Fruit fly (Drosophila melanogaster) whole organism, embryonic: ENCODE results near the gene CG5805.

Source experiments
- Ada2b ChIP-seq: fragments of 200-800 bp; sonication (Bioruptor generic); IDR thresholded peaks from 2 replicates; pipeline ENCODE4 v1.3.6; 2022; ENCODE audit warnings: missing biosample characterization, missing genetic modification characterization
- Atf3 ChIP-seq: fragments of 200-800 bp; sonication (Bioruptor generic); optimal IDR thresholded peaks from 3 replicates; lab custom pipeline; 2016; ENCODE audit warnings: missing biosample characterization, missing genetic modification characterization
- Atf6 ChIP-seq: fragments of 200-800 bp; sonication (Bioruptor generic); IDR thresholded peaks from 2 replicates; pipeline ENCODE4 v1.3.6; 2022; ENCODE audit warnings: missing biosample characterization, missing genetic modification characterization
- CG10209 ChIP-seq: fragments of 200-800 bp; sonication (Bioruptor generic); optimal IDR thresholded peaks from 3 replicates; lab custom pipeline; 2017; ENCODE audit warnings: missing biosample characterization, mild to moderate bottlenecking, missing genetic modification characterization, missing genetic modification reagents
- CG10959 ChIP-seq: fragments of 200-800 bp; sonication (Bioruptor generic); IDR thresholded peaks from 2 replicates; pipeline ENCODE4 v1.3.6; 2022; ENCODE audit warnings: missing biosample characterization, missing genetic modification characterization
- CG14667 ChIP-seq: fragments of 200-800 bp; sonication (Bioruptor generic); IDR thresholded peaks from 2 replicates; pipeline ENCODE4 v1.3.6; 2022; ENCODE audit warnings: missing biosample characterization, missing genetic modification characterization
- CG15269 ChIP-seq: fragments of 200-800 bp; sonication (Bioruptor generic); optimal IDR thresholded peaks from 2 replicates; lab custom pipeline; 2018; ENCODE audit warnings: missing biosample characterization, mild to moderate bottlenecking, missing genetic modification characterization, moderate library complexity
- CG15696 ChIP-seq: fragments of 200-800 bp; sonication (Bioruptor generic); optimal IDR thresholded peaks from 2 replicates; lab custom pipeline; 2019; ENCODE audit warnings: missing biosample characterization, mild to moderate bottlenecking, missing genetic modification characterization, moderate library complexity
- CG17612 ChIP-seq: fragments of 200-800 bp; sonication (Bioruptor generic); IDR thresholded peaks from 2 replicates; pipeline ENCODE4 v1.3.6; 2022; ENCODE audit warnings: missing biosample characterization, missing genetic modification characterization
- CG2129 ChIP-seq: fragments of 200-800 bp; sonication (Bioruptor generic); IDR thresholded peaks from 2 replicates; pipeline ENCODE4 v1.3.6; 2022; ENCODE audit warnings: missing biosample characterization, missing genetic modification characterization; ENCODE audit not compliant: partially characterized antibody
- CG31388 ChIP-seq: fragments of 200-800 bp; sonication (Bioruptor generic); optimal IDR thresholded peaks from 2 replicates; lab custom pipeline; 2016; ENCODE audit warnings: missing biosample characterization, missing genetic modification characterization
- CG33557 ChIP-seq: fragments of 200-800 bp; sonication (Bioruptor generic); optimal IDR thresholded peaks from 2 replicates; lab custom pipeline; 2019; ENCODE audit warnings: missing biosample characterization, mild to moderate bottlenecking, missing genetic modification characterization, moderate library complexity
- CG4404 ChIP-seq: fragments of 200-800 bp; sonication (Bioruptor generic); IDR thresholded peaks from 2 replicates; pipeline ENCODE4 v1.3.6; 2022; ENCODE audit warnings: missing biosample characterization, missing genetic modification characterization
- CG4707 ChIP-seq: fragments of 200-800 bp; sonication (Bioruptor generic); optimal IDR thresholded peaks from 2 replicates; lab custom pipeline; 2018; ENCODE audit warnings: missing biosample characterization, mild to moderate bottlenecking, missing genetic modification characterization, moderate library complexity
- CG5953 ChIP-seq: fragments of 200-800 bp; sonication (Bioruptor generic); IDR thresholded peaks from 2 replicates; pipeline ENCODE4 v1.3.6; 2022; ENCODE audit warnings: missing biosample characterization, missing genetic modification characterization
- CG7987 ChIP-seq: fragments of 200-800 bp; sonication (Bioruptor generic); optimal IDR thresholded peaks from 2 replicates; lab custom pipeline; 2018; ENCODE audit warnings: missing biosample characterization, mild to moderate bottlenecking, missing genetic modification characterization, moderate library complexity
- CG8359 ChIP-seq: fragments of 200-800 bp; sonication (Bioruptor generic); optimal IDR thresholded peaks from 2 replicates; lab custom pipeline; 2017; ENCODE audit warnings: missing biosample characterization, mild to moderate bottlenecking, missing genetic modification characterization, borderline replicate concordance
- CG8924 ChIP-seq: fragments of 200-800 bp; optimal IDR thresholded peaks from 3 replicates; lab custom pipeline; 2019; ENCODE audit warnings: missing biosample characterization, mild to moderate bottlenecking, missing genetic modification characterization, moderate library complexity
- CG9609 ChIP-seq: fragments of 200-800 bp; sonication (Bioruptor generic); optimal IDR thresholded peaks from 3 replicates; lab custom pipeline; 2016; ENCODE audit warnings: missing biosample characterization, missing genetic modification characterization
- CG9727 ChIP-seq: fragments of 200-800 bp; sonication (Bioruptor generic); optimal IDR thresholded peaks from 3 replicates; lab custom pipeline; 2017; ENCODE audit warnings: missing biosample characterization, mild to moderate bottlenecking, missing genetic modification characterization
- CTCF ChIP-seq: fragments of 200-800 bp; sonication (Bioruptor generic); optimal IDR thresholded peaks from 2 replicates; lab custom pipeline; 2017; ENCODE audit warnings: missing biosample characterization, mild to moderate bottlenecking, missing genetic modification characterization, moderate library complexity
- Dek ChIP-seq: fragments of 200-800 bp; sonication (Bioruptor generic); optimal IDR thresholded peaks from 3 replicates; lab custom pipeline; 2019; ENCODE audit warnings: missing biosample characterization, mild to moderate bottlenecking, missing genetic modification characterization, moderate library complexity
- Dll ChIP-seq: fragments of 200-800 bp; sonication (Bioruptor generic); IDR thresholded peaks from 4 replicates; pipeline ENCODE4 v1.3.6; 2022; ENCODE audit warnings: missing biosample characterization, missing genetic modification characterization; ENCODE audit not compliant: partially characterized antibody
- E2f1 ChIP-seq: fragments of 200-800 bp; sonication (Bioruptor generic); IDR thresholded peaks from 2 replicates; pipeline ENCODE4 v1.3.6; 2022; ENCODE audit warnings: missing biosample characterization, missing genetic modification characterization
- Eip74EF ChIP-seq, 2 experiments: fragments of 200-800 bp in 1 of 2; fragments of >200 bp in 1 of 2; sonication (Bioruptor generic) in 1 of 2; optimal IDR thresholded peaks; 2 replicates each; lab custom pipeline; 2017 to 2019; ENCODE audit warnings: missing biosample characterization in 2 of 2, missing genetic modification characterization in 2 of 2, mild to moderate bottlenecking in 1 of 2, moderate library complexity in 1 of 2
- Lpt ChIP-seq: fragments of >200 bp; optimal IDR thresholded peaks from 2 replicates; lab custom pipeline; 2018; ENCODE audit warnings: missing biosample characterization, missing genetic modification characterization
- MTF-1 ChIP-seq: fragments of 200-800 bp; sonication (Bioruptor generic); optimal IDR thresholded peaks from 2 replicates; lab custom pipeline; 2018; ENCODE audit warnings: missing biosample characterization, mild to moderate bottlenecking, missing genetic modification characterization, borderline replicate concordance
- Med ChIP-seq: fragments of 200-800 bp; sonication (Bioruptor generic); peaks from one replicate; lab custom pipeline; 2016; ENCODE audit warnings: missing biosample characterization, missing genetic modification characterization, mild to moderate bottlenecking, inconsistent platforms, moderate library complexity
- NC2α ChIP-seq: fragments of 200-800 bp; sonication (Bioruptor generic); optimal IDR thresholded peaks from 2 replicates; lab custom pipeline; 2016; ENCODE audit warnings: missing biosample characterization, missing genetic modification characterization
- Neu2 ChIP-seq: fragments of 200-800 bp; sonication (Bioruptor generic); optimal IDR thresholded peaks from 3 replicates; lab custom pipeline; 2016; ENCODE audit warnings: missing biosample characterization, missing genetic modification characterization, borderline replicate concordance
- Ptx1 ChIP-seq: fragments of 200-800 bp; sonication (Bioruptor generic); IDR thresholded peaks from 2 replicates; pipeline ENCODE4 v1.3.6; 2022; ENCODE audit warnings: missing biosample characterization, missing genetic modification characterization
- Scr ChIP-seq: fragments of 200-800 bp; sonication (Bioruptor generic); IDR thresholded peaks from 2 replicates; pipeline ENCODE4 v1.3.6; 2022; ENCODE audit warnings: missing biosample characterization, missing genetic modification characterization; ENCODE audit not compliant: partially characterized antibody
- Sox102F ChIP-seq: fragments of 200-800 bp; sonication (Bioruptor generic); optimal IDR thresholded peaks from 2 replicates; lab custom pipeline; 2018; ENCODE audit warnings: missing biosample characterization, mild to moderate bottlenecking, missing genetic modification characterization, moderate library complexity
- al ChIP-seq: fragments of 200-800 bp; sonication (Bioruptor generic); IDR thresholded peaks from 2 replicates; pipeline ENCODE4 v1.3.6; 2022; ENCODE audit warnings: missing biosample characterization, missing genetic modification characterization
- aop ChIP-seq: fragments of 200-800 bp; sonication (Bioruptor generic); IDR thresholded peaks from 2 replicates; pipeline ENCODE4 v1.3.6; 2022; ENCODE audit warnings: missing biosample characterization, missing genetic modification characterization
- ap ChIP-seq: fragments of 200-800 bp; sonication (Bioruptor generic); IDR thresholded peaks from 2 replicates; pipeline ENCODE4 v1.3.6; 2022; ENCODE audit warnings: missing biosample characterization, missing genetic modification characterization
- bcd ChIP-seq: fragments of 200-800 bp; sonication (Bioruptor generic); optimal IDR thresholded peaks from 2 replicates; lab custom pipeline; 2017; ENCODE audit warnings: missing biosample characterization, mild to moderate bottlenecking, missing genetic modification characterization
- danr ChIP-seq: fragments of 200-800 bp; sonication (Bioruptor generic); IDR thresholded peaks from 2 replicates; pipeline ENCODE4 v1.3.6; 2022; ENCODE audit warnings: missing biosample characterization, missing genetic modification characterization
- fd3F ChIP-seq: fragments of 200-800 bp; sonication (Bioruptor generic); optimal IDR thresholded peaks from 2 replicates; lab custom pipeline; 2018; ENCODE audit warnings: missing biosample characterization, mild to moderate bottlenecking, missing genetic modification characterization, moderate library complexity
- kni ChIP-seq: fragments of 200-800 bp; sonication (Bioruptor generic); optimal IDR thresholded peaks from 3 replicates; lab custom pipeline; 2017; ENCODE audit warnings: mild to moderate bottlenecking, missing biosample characterization, missing genetic modification reagents, missing genetic modification characterization
- oc ChIP-seq: fragments of 200-800 bp; sonication (Bioruptor generic); optimal IDR thresholded peaks from 2 replicates; lab custom pipeline; 2018; ENCODE audit warnings: missing biosample characterization, mild to moderate bottlenecking, missing genetic modification characterization, moderate library complexity
- row ChIP-seq: fragments of 200-800 bp; sonication (Bioruptor generic); IDR thresholded peaks from 3 replicates; pipeline ENCODE4 v1.3.6; 2022; ENCODE audit warnings: missing biosample characterization, missing genetic modification characterization
- sc ChIP-seq, 3 experiments: fragments of >200 bp in 2 of 3; fragments of 200-800 bp in 1 of 3; sonication (Bioruptor generic) in 1 of 3; optimal IDR thresholded peaks; 2 replicates in 2 of 3; 3 replicates in 1 of 3; lab custom pipeline; 2017; ENCODE audit warnings: mild to moderate bottlenecking in 1 of 3, missing biosample characterization in 1 of 3, missing genetic modification characterization in 1 of 3, missing genetic modification reagents in 1 of 3
- tna ChIP-seq: fragments of 200-800 bp; sonication (Bioruptor generic); IDR thresholded peaks from 2 replicates; pipeline ENCODE4 v1.3.6; 2022; ENCODE audit warnings: missing biosample characterization, missing genetic modification characterization; ENCODE audit not compliant: partially characterized antibody
- trem ChIP-seq: fragments of 200-800 bp; optimal IDR thresholded peaks from 3 replicates; lab custom pipeline; 2019; ENCODE audit warnings: missing biosample characterization, mild to moderate bottlenecking, missing genetic modification characterization, moderate library complexity
- unc-4 ChIP-seq: fragments of 200-800 bp; sonication (Bioruptor generic); IDR thresholded peaks from 2 replicates; pipeline ENCODE4 v1.3.6; 2022; ENCODE audit warnings: missing biosample characterization, missing genetic modification characterization; ENCODE audit not compliant: partially characterized antibody
- wor ChIP-seq: fragments of 200-800 bp; sonication (Bioruptor generic); IDR thresholded peaks from 2 replicates; pipeline ENCODE4 v1.3.6; 2022; ENCODE audit warnings: missing biosample characterization, missing genetic modification characterization
- z ChIP-seq: fragments of 200-800 bp; sonication (Bioruptor generic); IDR thresholded peaks from 3 replicates; pipeline ENCODE4 v1.3.6; 2022; ENCODE audit warnings: missing biosample characterization, missing genetic modification characterization

CG5805 gene

dm6 chr3R:24816993-24817854 lies 30.0 kb upstream of the CG5805 start, which contains the start of the genes CG5808 and Saf-B (continued):
- TF ChIP-seq CG4404 (GFP tag; lab: Robert Waterston, UW) = peak; percentile 48; the same call in 1 of the 2 replicates
- no peak for TF ChIP-seq CG8359 (GFP tag; lab: Kevin White, UChicago)
- peak; percentile 33 for TF ChIP-seq Dek (tag; lab: Kevin White, UChicago)
- no peak for TF ChIP-seq CG33557
- TF ChIP-seq z (GFP tag; lab: Robert Waterston, UW) = no peak
- no peak for TF ChIP-seq wor (GFP tag; lab: Robert Waterston, UW)
- peak; percentile 29 for TF ChIP-seq CG31388 (GFP tag; lab: Kevin White, UChicago)
- no peak for TF ChIP-seq Atf3
- no peak for TF ChIP-seq CG9609 (GFP tag; lab: Kevin White, UChicago)
- TF ChIP-seq kni (GFP tag; lab: Kevin White, UChicago) = no peak
- peak; percentile 86 for TF ChIP-seq Scr
- TF ChIP-seq trem (tag; lab: Kevin White, UChicago) = peak; percentile 68
- TF ChIP-seq Sox102F = no peak
- no peak for TF ChIP-seq CG10209 (GFP tag; lab: Kevin White, UChicago)
- no peak for TF ChIP-seq CG4707 (GFP tag; lab: Kevin White, UChicago)
- TF ChIP-seq CG15269 (tag; lab: Kevin White, UChicago) = no peak
- no peak for TF ChIP-seq aop (GFP tag; lab: Robert Waterston, UW)
- TF ChIP-seq Lpt (GFP tag; lab: Kevin White, UChicago) = no peak
- peak; percentile 83 for TF ChIP-seq row (GFP tag; lab: Robert Waterston, UW)
- TF ChIP-seq CG8924 (tag; lab: Kevin White, UChicago) = peak; percentile 70
- no peak for TF ChIP-seq Atf6 (GFP tag; lab: Robert Waterston, UW)
- peak; percentile 78 for TF ChIP-seq Med (GFP tag; lab: Kevin White, UChicago)
- TF ChIP-seq CG14667 = peak; percentile 38; the same call in 1 of the 2 replicates
- TF ChIP-seq oc (tag; lab: Kevin White, UChicago) = no peak
- peak; percentile 43 for TF ChIP-seq CG15696 (tag; lab: Kevin White, UChicago)
- peak; percentile 23 for TF ChIP-seq bcd
- TF ChIP-seq al (GFP tag; lab: Robert Waterston, UW) = 0 out of 2 replicates have a peak, but pooled peaks have one; percentile 34
- TF ChIP-seq CG10959 (GFP tag; lab: Robert Waterston, UW) = no peak
- TF ChIP-seq fd3F (GFP tag; lab: Kevin White, UChicago) = no peak
- no peak for TF ChIP-seq CG7987
- no peak for TF ChIP-seq Neu2 (GFP tag; lab: Kevin White, UChicago)
- TF ChIP-seq Ptx1 (GFP tag; lab: Robert Waterston, UW) = peak; percentile 81
- TF ChIP-seq CG17612 (GFP tag; lab: Robert Waterston, UW) = no peak
- no peak for TF ChIP-seq danr (GFP tag; lab: Robert Waterston, UW)
- TF ChIP-seq tna = peak; percentile 83
- TF ChIP-seq Dll = peak; percentile 84
- TF ChIP-seq CG5953 = no peak
- no peak for TF ChIP-seq CTCF (GFP tag; lab: Kevin White, UChicago)
- peak; percentile 76 for TF ChIP-seq CG9727 (GFP tag; lab: Kevin White, UChicago)
- no peak for TF ChIP-seq MTF-1
- TF ChIP-seq CG2129 (GFP tag; lab: Robert Waterston, UW) = peak; percentile 60
- peak; percentile 59 for TF ChIP-seq E2f1 (GFP tag; lab: Robert Waterston, UW)
- TF ChIP-seq NC2α (GFP tag; lab: Kevin White, UChicago) = no peak
- TF ChIP-seq Ada2b (GFP tag; lab: Robert Waterston, UW) = no peak
- peak; percentile 26; the same call in 1 of the 2 replicates for TF ChIP-seq ap (GFP tag; lab: Robert Waterston, UW)
- TF ChIP-seq Eip74EF (GFP tag; optimal IDR thresholded peaks at IDR 0.05; lab: Kevin White, UChicago) = no peak
- TF ChIP-seq sc (optimal IDR thresholded peaks at IDR 0.05; lab: Kevin White, UChicago) = no peak
- no peak for TF ChIP-seq sc (GFP tag; optimal IDR thresholded peaks at IDR 0.05; lab: Kevin White, UChicago)
- TF ChIP-seq unc-4 = peak; percentile 77
